Fruit fly (Drosophila melanogaster) whole organism, embryonic: ENCODE data around the gene CG6254.

Experiments used
- Atf-2 ChIP-seq: fragments of 200-800 bp; sonication (Bioruptor generic); optimal IDR thresholded peaks from 2 replicates; lab custom pipeline; 2016; ENCODE audit warnings: missing biosample characterization, missing genetic modification characterization
- Blimp-1 ChIP-seq: fragments of 200-800 bp; sonication (Bioruptor generic); optimal IDR thresholded peaks from 3 replicates; lab custom pipeline; 2018; ENCODE audit warnings: missing biosample characterization, missing genetic modification characterization, mild to moderate bottlenecking, moderate library complexity, missing genetic modification reagents
- C15 ChIP-seq: fragments of 200-800 bp; sonication (Bioruptor generic); IDR thresholded peaks from 3 replicates; pipeline ENCODE4 v1.3.6; 2022; ENCODE audit warnings: missing biosample characterization, missing genetic modification characterization
- CG10321 ChIP-seq: fragments of 200-800 bp; sonication (Bioruptor generic); IDR thresholded peaks from 2 replicates; pipeline ENCODE4 v1.3.6; 2022; ENCODE audit warnings: missing biosample characterization, missing genetic modification characterization
- CG10654 ChIP-seq: fragments of 200-800 bp; sonication (Bioruptor generic); optimal IDR thresholded peaks from 2 replicates; lab custom pipeline; 2016; ENCODE audit warnings: missing biosample characterization, missing genetic modification characterization
- CG10979 ChIP-seq: fragments of 200-800 bp; sonication (Bioruptor generic); optimal IDR thresholded peaks from 2 replicates; lab custom pipeline; 2018; ENCODE audit warnings: missing biosample characterization, mild to moderate bottlenecking, missing genetic modification characterization, moderate library complexity
- CG11398 ChIP-seq: fragments of 200-800 bp; sonication (Bioruptor generic); optimal IDR thresholded peaks from 2 replicates; lab custom pipeline; 2016; ENCODE audit warnings: missing biosample characterization, missing genetic modification characterization
- CG12104 ChIP-seq: fragments of 200-800 bp; sonication (Bioruptor generic); optimal IDR thresholded peaks from 3 replicates; lab custom pipeline; 2016; ENCODE audit warnings: missing biosample characterization, missing genetic modification characterization
- CG14050 ChIP-seq: fragments of 200-800 bp; sonication (Bioruptor generic); IDR thresholded peaks from 3 replicates; pipeline ENCODE4 v1.3.6; 2022; ENCODE audit warnings: missing biosample characterization, missing genetic modification characterization
- CG1529 ChIP-seq: fragments of 200-800 bp; sonication (Bioruptor generic); optimal IDR thresholded peaks from 3 replicates; lab custom pipeline; 2018; ENCODE audit warnings: missing biosample characterization, missing genetic modification characterization
- CG15601 ChIP-seq: fragments of 200-800 bp; sonication (Bioruptor generic); optimal IDR thresholded peaks from 3 replicates; lab custom pipeline; 2019; ENCODE audit warnings: missing biosample characterization, mild to moderate bottlenecking, missing genetic modification characterization, moderate library complexity
- CG17802 ChIP-seq: fragments of 200-800 bp; sonication (Bioruptor generic); optimal IDR thresholded peaks from 2 replicates; lab custom pipeline; 2018; ENCODE audit warnings: missing biosample characterization, mild to moderate bottlenecking, missing genetic modification characterization, moderate library complexity
- CG17829 ChIP-seq: fragments of 200-800 bp; optimal IDR thresholded peaks from 2 replicates; lab custom pipeline; 2019; ENCODE audit warnings: missing biosample characterization, mild to moderate bottlenecking, missing genetic modification characterization, moderate library complexity
- CG17912 ChIP-seq: fragments of 200-800 bp; sonication (Bioruptor generic); optimal IDR thresholded peaks from 2 replicates; lab custom pipeline; 2018; ENCODE audit warnings: missing biosample characterization, mild to moderate bottlenecking, missing genetic modification characterization
- CG2678 ChIP-seq: fragments of 200-800 bp; sonication (Bioruptor generic); optimal IDR thresholded peaks from 3 replicates; lab custom pipeline; 2019; ENCODE audit warnings: missing biosample characterization, mild to moderate bottlenecking, missing genetic modification characterization, moderate library complexity
- CG2889 ChIP-seq: fragments of 200-800 bp; sonication (Bioruptor generic); IDR thresholded peaks from 3 replicates; pipeline ENCODE4 v1.3.6; 2022; ENCODE audit warnings: missing biosample characterization, missing genetic modification characterization
- CG30431 ChIP-seq: fragments of 200-800 bp; sonication (Bioruptor generic); optimal IDR thresholded peaks from 2 replicates; lab custom pipeline; 2017; ENCODE audit warnings: missing biosample characterization, missing genetic modification characterization
- CG34224 ChIP-seq: fragments of 200-800 bp; sonication (Bioruptor generic); IDR thresholded peaks from 3 replicates; pipeline ENCODE4 v1.3.6; 2022; ENCODE audit warnings: missing biosample characterization, missing genetic modification characterization; ENCODE audit not compliant: partially characterized antibody
- CG34422 ChIP-seq: fragments of 200-800 bp; sonication (Bioruptor generic); IDR thresholded peaks from 3 replicates; pipeline ENCODE4 v1.3.6; 2022; ENCODE audit warnings: missing biosample characterization, missing genetic modification characterization
- CG3838 ChIP-seq: fragments of 200-800 bp; sonication (Bioruptor generic); optimal IDR thresholded peaks from 3 replicates; lab custom pipeline; 2016; ENCODE audit warnings: missing biosample characterization, missing genetic modification characterization
- CG4730 ChIP-seq: fragments of 200-800 bp; sonication (Bioruptor generic); IDR thresholded peaks from 2 replicates; pipeline ENCODE4 v1.3.6; 2022; ENCODE audit warnings: missing biosample characterization, missing genetic modification characterization
- CG4854 ChIP-seq: fragments of 200-800 bp; sonication (Bioruptor generic); optimal IDR thresholded peaks from 2 replicates; lab custom pipeline; 2016; ENCODE audit warnings: missing biosample characterization, missing genetic modification characterization, inconsistent platforms
- CG5180 ChIP-seq: fragments of 200-800 bp; sonication (Bioruptor generic); optimal IDR thresholded peaks from 3 replicates; lab custom pipeline; 2017; ENCODE audit warnings: missing biosample characterization, missing genetic modification characterization, mild to moderate bottlenecking, moderate library complexity, missing genetic modification reagents
- CG6854 ChIP-seq: fragments of 200-800 bp; sonication (Bioruptor generic); optimal IDR thresholded peaks from 3 replicates; lab custom pipeline; 2017; ENCODE audit warnings: missing biosample characterization, mild to moderate bottlenecking, missing genetic modification characterization
- CG7987 ChIP-seq: fragments of 200-800 bp; sonication (Bioruptor generic); optimal IDR thresholded peaks from 2 replicates; lab custom pipeline; 2018; ENCODE audit warnings: missing biosample characterization, mild to moderate bottlenecking, missing genetic modification characterization, moderate library complexity
- CG8359 ChIP-seq: fragments of 200-800 bp; sonication (Bioruptor generic); optimal IDR thresholded peaks from 2 replicates; lab custom pipeline; 2017; ENCODE audit warnings: missing biosample characterization, mild to moderate bottlenecking, missing genetic modification characterization, borderline replicate concordance
- Dbx ChIP-seq: fragments of 200-800 bp; sonication (Bioruptor generic); IDR thresholded peaks from 3 replicates; pipeline ENCODE4 v1.3.6; 2022; ENCODE audit warnings: missing biosample characterization, missing genetic modification characterization
- Deaf1 ChIP-seq: fragments of 200-800 bp; optimal IDR thresholded peaks from 3 replicates; lab custom pipeline; 2019; ENCODE audit warnings: missing biosample characterization, mild to moderate bottlenecking, missing genetic modification characterization, moderate library complexity
- Fer3 ChIP-seq: fragments of 200-800 bp; sonication (Bioruptor generic); optimal IDR thresholded peaks from 2 replicates; lab custom pipeline; 2018; ENCODE audit warnings: missing biosample characterization, mild to moderate bottlenecking, missing genetic modification characterization, moderate library complexity
- H15 ChIP-seq: fragments of 200-800 bp; sonication (Bioruptor generic); IDR thresholded peaks from 3 replicates; pipeline ENCODE4 v1.3.6; 2022; ENCODE audit warnings: missing biosample characterization, missing genetic modification characterization
- Jarid2 ChIP-seq: fragments of 200-800 bp; sonication (Bioruptor generic); optimal IDR thresholded peaks from 3 replicates; lab custom pipeline; 2017; ENCODE audit warnings: mild to moderate bottlenecking, missing biosample characterization, missing genetic modification reagents, missing genetic modification characterization
- NK7.1 ChIP-seq: fragments of 200-800 bp; sonication (Bioruptor generic); optimal IDR thresholded peaks from 3 replicates; lab custom pipeline; 2016; ENCODE audit warnings: missing biosample characterization, missing genetic modification characterization
- Ravus ChIP-seq: fragments of 200-800 bp; sonication (Bioruptor generic); IDR thresholded peaks from 2 replicates; pipeline ENCODE4 v1.3.6; 2022; ENCODE audit warnings: missing biosample characterization, missing genetic modification characterization
- Rx ChIP-seq: fragments of 200-800 bp; sonication (Bioruptor generic); IDR thresholded peaks from 2 replicates; pipeline ENCODE4 v1.3.6; 2022; ENCODE audit warnings: missing biosample characterization, missing genetic modification characterization
- Usf ChIP-seq: fragments of 200-800 bp; sonication (Bioruptor generic); optimal IDR thresholded peaks from 2 replicates; lab custom pipeline; 2017; ENCODE audit warnings: missing genotype, missing biosample characterization, missing genetic modification characterization
- ab ChIP-seq: fragments of 200-800 bp; sonication (Bioruptor generic); optimal IDR thresholded peaks from 2 replicates; lab custom pipeline; 2016; ENCODE audit warnings: missing biosample characterization, missing genetic modification characterization
- cg ChIP-seq: fragments of 200-800 bp; sonication (Bioruptor generic); optimal IDR thresholded peaks from 3 replicates; lab custom pipeline; 2019; ENCODE audit warnings: missing biosample characterization, mild to moderate bottlenecking, missing genetic modification characterization, moderate library complexity
- chm ChIP-seq: fragments of 200-800 bp; sonication (Bioruptor generic); IDR thresholded peaks from 2 replicates; pipeline ENCODE4 v1.3.6; 2022; ENCODE audit warnings: missing biosample characterization, missing genetic modification characterization
- disco-r ChIP-seq: fragments of 200-800 bp; sonication (Bioruptor generic); optimal IDR thresholded peaks from 2 replicates; lab custom pipeline; 2016; ENCODE audit warnings: missing biosample characterization, missing genetic modification characterization
- dysf ChIP-seq: fragments of 200-800 bp; sonication (Bioruptor generic); IDR thresholded peaks from 3 replicates; pipeline ENCODE4 v1.3.6; 2022; ENCODE audit warnings: missing biosample characterization, missing genetic modification characterization
- en ChIP-seq: fragments of 200-800 bp; sonication (Bioruptor generic); optimal IDR thresholded peaks from 2 replicates; lab custom pipeline; 2016; ENCODE audit warnings: missing biosample characterization, missing genetic modification characterization
- fd64A ChIP-seq: fragments of 200-800 bp; sonication (Bioruptor generic); optimal IDR thresholded peaks from 3 replicates; lab custom pipeline; 2018; ENCODE audit warnings: missing biosample characterization, mild to moderate bottlenecking, missing genetic modification characterization
- gro ChIP-seq: fragments of 200-800 bp; sonication (Bioruptor generic); optimal IDR thresholded peaks from 2 replicates; lab custom pipeline; 2016; ENCODE audit warnings: missing biosample characterization, missing genetic modification characterization
- ham ChIP-seq: fragments of 200-800 bp; sonication (Bioruptor generic); IDR thresholded peaks from 2 replicates; pipeline ENCODE4 v1.3.6; 2022; ENCODE audit warnings: missing biosample characterization, missing genetic modification characterization
- kni ChIP-seq: fragments of 200-800 bp; sonication (Bioruptor generic); optimal IDR thresholded peaks from 3 replicates; lab custom pipeline; 2017; ENCODE audit warnings: mild to moderate bottlenecking, missing biosample characterization, missing genetic modification reagents, missing genetic modification characterization
- lov ChIP-seq, 2 experiments: fragments of 200-800 bp in 1 of 2; fragments of >200 bp in 1 of 2; sonication (Bioruptor generic) in 1 of 2; IDR thresholded peaks in 1 of 2; optimal IDR thresholded peaks in 1 of 2; 2 replicates in 1 of 2; 3 replicates in 1 of 2; pipeline versions ENCODE4 v1.3.6 to Lab custom; 2017 to 2022; ENCODE audit warnings: missing biosample characterization in 1 of 2, missing genetic modification characterization in 1 of 2
- luna ChIP-seq: fragments of 200-800 bp; sonication (Bioruptor generic); optimal IDR thresholded peaks from 2 replicates; lab custom pipeline; 2016; ENCODE audit warnings: missing biosample characterization, missing genetic modification characterization
- salm ChIP-seq: fragments of 200-800 bp; sonication (Bioruptor generic); optimal IDR thresholded peaks from 2 replicates; lab custom pipeline; 2018; ENCODE audit warnings: missing biosample characterization, mild to moderate bottlenecking, missing genetic modification characterization
- so ChIP-seq: fragments of 200-800 bp; sonication (Bioruptor generic); IDR thresholded peaks from 3 replicates; pipeline ENCODE4 v1.3.6; 2022; ENCODE audit warnings: missing biosample characterization, missing genetic modification characterization
- tgo ChIP-seq: fragments of 200-800 bp; sonication (Bioruptor generic); IDR thresholded peaks from 3 replicates; pipeline ENCODE4 v1.3.6; 2022; ENCODE audit warnings: missing biosample characterization, missing genetic modification characterization
- zf30C ChIP-seq: fragments of 200-800 bp; sonication (Bioruptor generic); optimal IDR thresholded peaks from 3 replicates; lab custom pipeline; 2018; ENCODE audit warnings: missing biosample characterization, mild to moderate bottlenecking, missing genetic modification characterization

CG6254 gene

dm6 chr3R:10109938-10110337 is 51.2 kb downstream of the CG6254 start, which contains the start of gene Fmr1 (continued):
- TF ChIP-seq ham (GFP tag; lab: Robert Waterston, UW) (no peak), Ravus (GFP tag; lab: Robert Waterston, UW) (no peak), CG8359 (no peak), CG5180 (GFP tag; lab: Kevin White, UChicago) (no peak), CG17829 (peak; percentile 61), dysf (GFP tag; lab: Robert Waterston, UW) (peak; percentile 57), ab (GFP tag; lab: Kevin White, UChicago) (no peak), CG10979 (tag; lab: Kevin White, UChicago) (peak; percentile 19), disco-r (peak; percentile 41), luna (peak; percentile 12), Fer3 (tag; lab: Kevin White, UChicago) (peak; percentile 33), cg (GFP tag; lab: Kevin White, UChicago) (no peak), Atf-2 (GFP tag; lab: Kevin White, UChicago) (peak; percentile 29), CG1529 (GFP tag; lab: Kevin White, UChicago) (no peak), CG10321 (GFP tag; lab: Robert Waterston, UW) (no peak), CG14050 (GFP tag; lab: Robert Waterston, UW) (no peak; the same call in 2 of the 3 replicates), CG12104 (no peak), salm (no peak), CG10654 (GFP tag; lab: Kevin White, UChicago) (peak; percentile 32), chm (no peak), fd64A (GFP tag; lab: Kevin White, UChicago) (no peak), CG30431 (no peak), CG7987 (GFP tag; lab: Kevin White, UChicago) (peak; percentile 52), CG3838 (no peak), CG4730 (GFP tag; lab: Robert Waterston, UW) (no peak), H15 (GFP tag; lab: Robert Waterston, UW) (no peak), C15 (GFP tag; lab: Robert Waterston, UW) (no peak), CG6854 (GFP tag; lab: Kevin White, UChicago) (no peak), tgo (GFP tag; lab: Robert Waterston, UW) (no peak), Deaf1 (peak; percentile 60), CG17802 (tag; lab: Kevin White, UChicago) (no peak), CG4854 (peak; percentile 28), NK7.1 (GFP tag; lab: Kevin White, UChicago) (no peak), CG11398 (peak; percentile 5), CG34224 (GFP tag; lab: Robert Waterston, UW) (no peak), Blimp-1 (no peak), en (GFP tag; lab: Kevin White, UChicago) (no peak), zf30C (no peak), gro (GFP tag; lab: Kevin White, UChicago) (no peak), so (GFP tag; lab: Robert Waterston, UW) (0 out of 3 replicates have a peak, but pooled peaks have one; percentile 42), Rx (no peak), Dbx (GFP tag; lab: Robert Waterston, UW) (peak; percentile 37; the same call in 1 of the 3 replicates), lov (optimal IDR thresholded peaks at IDR 0.05; lab: Kevin White, UChicago) (no peak), lov (GFP tag; IDR thresholded peaks at IDR 0.05; lab: Robert Waterston, UW) (no peak), Usf (GFP tag; lab: Kevin White, UChicago) (no peak), CG17912 (GFP tag; lab: Kevin White, UChicago) (no peak), CG2889 (GFP tag; lab: Robert Waterston, UW) (no peak), CG15601 (tag; lab: Kevin White, UChicago) (peak; percentile 59), Jarid2 (GFP tag; lab: Kevin White, UChicago) (no peak), CG2678 (peak; percentile 32), CG34422 (GFP tag; lab: Robert Waterston, UW) (no peak), kni (GFP tag; lab: Kevin White, UChicago) (peak; percentile 22)
